Worm (Caenorhabditis elegans): ENCODE measurements around the gene grd-14.
A peak's percentile ranks its signal among the peaks of the same experiment; 100 is the strongest.

The grd-14 gene

ce11 chrX:8545971-8546442 lies 46.2 kb downstream of the grd-14 start, which contains the start of gene sdha-1 (continued):
- no peak for TF ChIP-seq nfya-1 (tag; optimal IDR thresholded peaks at IDR 0.05; ENCODE audit: borderline replicate concordance, insufficient read depth)
- no peak for TF ChIP-seq egl-18 (GFP tag; IDR thresholded peaks at IDR 0.05)
- TF ChIP-seq mxl-1 (tag; optimal IDR thresholded peaks at IDR 0.05): no peak
- no peak for TF ChIP-seq xnd-1 (tag; optimal IDR thresholded peaks at IDR 0.05)
- TF ChIP-seq cebp-2 (GFP tag; IDR thresholded peaks at IDR 0.05): no peak
- TF ChIP-seq ceh-79 (tag; optimal IDR thresholded peaks at IDR 0.05): no peak
- peak; percentile 78 for TF ChIP-seq K11D2.4 (GFP tag; IDR thresholded peaks at IDR 0.05)
- no peak for TF ChIP-seq hsf-1 (GFP tag; IDR thresholded peaks at IDR 0.05)
- TF ChIP-seq him-1 (tag; optimal IDR thresholded peaks at IDR 0.05): no peak
- TF ChIP-seq athp-1 (tag; optimal IDR thresholded peaks at IDR 0.05): peak; percentile 21
- no peak for TF ChIP-seq B0035.1 (tag; optimal IDR thresholded peaks at IDR 0.05)
- TF ChIP-seq nhr-80 (tag; optimal IDR thresholded peaks at IDR 0.05): peak; percentile 94
- TF ChIP-seq ztf-6 (GFP tag; IDR thresholded peaks at IDR 0.05): no peak
- TF ChIP-seq efl-1 (GFP tag; optimal IDR thresholded peaks at IDR 0.05): no peak
- peak; percentile 69 for TF ChIP-seq B0336.3 (GFP tag; IDR thresholded peaks at IDR 0.05)
- peak; percentile 64 for TF ChIP-seq ets-4 (GFP tag; optimal IDR thresholded peaks at IDR 0.05)
- TF ChIP-seq ztf-3 (GFP tag; optimal IDR thresholded peaks at IDR 0.05): no peak
- no peak for TF ChIP-seq aptf-3 (GFP tag; IDR thresholded peaks at IDR 0.05)
- TF ChIP-seq nhr-27 (tag; optimal IDR thresholded peaks at IDR 0.05): no peak
- peak; percentile 69; the same call in 1 of the 2 replicates for TF ChIP-seq Y53G8AR.9 (GFP tag; conservative IDR thresholded peaks at IDR 0.05)
- TF ChIP-seq fkh-3 (tag; optimal IDR thresholded peaks at IDR 0.05): no peak
- TF ChIP-seq lin-54 (GFP tag; optimal IDR thresholded peaks at IDR 0.05): peak; percentile 41
- TF ChIP-seq cebp-1 (GFP tag; IDR thresholded peaks at IDR 0.05): peak; percentile 30; the same call in 1 of the 2 replicates
- peak; percentile 86 for TF ChIP-seq cebp-1 (tag; optimal IDR thresholded peaks at IDR 0.05)
- no peak for TF ChIP-seq Y79H2A.3 (GFP tag; conservative IDR thresholded peaks at IDR 0.05)
- TF ChIP-seq hlh-26 (GFP tag; conservative IDR thresholded peaks at IDR 0.05): no peak
- peak; percentile 64 for TF ChIP-seq rcor-1 (GFP tag; IDR thresholded peaks at IDR 0.05)
- peak; percentile 63 for TF ChIP-seq F23B12.7 (tag; optimal IDR thresholded peaks at IDR 0.05; ENCODE audit: insufficient read depth)
- TF ChIP-seq ceh-27 (GFP tag; optimal IDR thresholded peaks at IDR 0.05): peak; percentile 83
- no peak for TF ChIP-seq ztf-28 (GFP tag; IDR thresholded peaks at IDR 0.05)
- no peak for TF ChIP-seq ceh-40 (GFP tag; IDR thresholded peaks at IDR 0.05)
- no peak for TF ChIP-seq F57C9.4 (tag; optimal IDR thresholded peaks at IDR 0.05)
- no peak for TF ChIP-seq sea-2 (GFP tag; IDR thresholded peaks at IDR 0.05)
- no peak for TF ChIP-seq lir-1 (GFP tag; conservative IDR thresholded peaks at IDR 0.05)
- no peak for TF ChIP-seq ztf-25 (GFP tag; IDR thresholded peaks at IDR 0.05)
- TF ChIP-seq madf-3 (GFP tag; IDR thresholded peaks at IDR 0.05): no peak
- no peak for TF ChIP-seq egl-44 (GFP tag; IDR thresholded peaks at IDR 0.05)
- TF ChIP-seq die-1 (tag; optimal IDR thresholded peaks at IDR 0.05): no peak
- TF ChIP-seq D2030.7 (GFP tag; IDR thresholded peaks at IDR 0.05): no peak
- TF ChIP-seq snpc-4 (GFP tag; optimal IDR thresholded peaks at IDR 0.05): no peak
- peak in 3 of 4 experiments; percentile 34 to 50 (median 38) for TF ChIP-seq snpc-4 (tag; optimal IDR thresholded peaks at IDR 0.05)
- TF ChIP-seq ceh-100 (GFP tag; IDR thresholded peaks at IDR 0.05): no peak
- TF ChIP-seq snpc-1.1 (tag; optimal IDR thresholded peaks at IDR 0.05; ENCODE audit: insufficient read depth): no peak
- no peak for TF ChIP-seq bed-2 (GFP tag; IDR thresholded peaks at IDR 0.05)
- TF ChIP-seq F39B2.1 (GFP tag; IDR thresholded peaks at IDR 0.05): no peak
- TF ChIP-seq lin-35 (GFP tag; optimal IDR thresholded peaks at IDR 0.05): peak in 1 of 3 experiments; percentile 60
- peak; percentile 41 for TF ChIP-seq nhr-90 (tag; optimal IDR thresholded peaks at IDR 0.05)
- TF ChIP-seq sptf-2 (GFP tag; optimal IDR thresholded peaks at IDR 0.05): no peak
- TF ChIP-seq ztf-22 (GFP tag; optimal IDR thresholded peaks at IDR 0.05): peak; percentile 81

All from whole organism, young adult.